Worm (Caenorhabditis elegans) whole organism, L3 larva: ENCODE measurements around the gene tomm-70.

Experiments
- aly-2 ChIP-seq: fragments of 150-350 bp; optimal IDR thresholded peaks from 2 replicates; lab custom pipeline; 2014; ENCODE audit warnings: missing biosample characterization, missing genetic modification characterization
- nhr-28 ChIP-seq: fragments of 150-350 bp; optimal IDR thresholded peaks from 2 replicates; lab custom pipeline; 2014; ENCODE audit warnings: missing biosample characterization, missing genetic modification characterization
- unc-62 ChIP-seq: fragments of 150-350 bp; sonication (generic microtip); optimal IDR thresholded peaks from 4 replicates; lab custom pipeline; 2014; ENCODE audit warnings: missing biosample characterization, missing genetic modification reagents, missing genetic modification characterization
- ztf-4 ChIP-seq: fragments of 150-350 bp; optimal IDR thresholded peaks from 2 replicates; lab custom pipeline; 2014; ENCODE audit warnings: missing biosample characterization, missing genetic modification characterization

DNA sequence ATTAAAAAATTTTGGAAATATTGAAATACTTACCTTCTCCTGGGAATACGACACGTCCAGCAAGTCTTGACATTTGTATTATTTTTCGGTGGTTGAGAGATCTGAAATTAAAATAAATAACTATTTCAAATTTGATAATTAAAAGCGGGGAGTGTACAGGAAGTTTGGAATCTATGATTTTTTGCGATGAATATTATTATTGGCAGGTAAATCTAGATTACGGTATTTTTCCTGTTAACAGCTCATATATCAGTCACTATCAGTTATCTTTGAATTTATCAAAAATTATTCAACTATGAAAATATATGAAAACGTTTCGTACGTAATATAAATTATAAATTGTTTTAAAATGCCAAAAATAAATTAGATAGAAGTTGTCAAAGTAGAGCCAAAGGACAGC is 38.5 kb downstream of the tomm-70 start, which contains the start of gene B0303.14:
- TF ChIP-seq ztf-4 (tag; lab: Kevin White, UChicago) (no peak), unc-62 (GFP tag; lab: Kevin White, UChicago) (no peak), nhr-28 (tag; lab: Kevin White, UChicago) (no peak), aly-2 (no peak)
